Fruit fly (Drosophila melanogaster): ENCODE data around the gene CG1907.

- no peak for TF ChIP-seq CTCF (optimal IDR thresholded peaks at IDR 0.05)
- no peak for TF ChIP-seq CG8478 (optimal IDR thresholded peaks at IDR 0.05)
Measured at dm6 chr3R:29590806-29591205, 28.1 kb upstream of the CG1907 start, which contains the start of gene CG31041.
